Worm (Caenorhabditis elegans) whole organism, midembryonic: ENCODE results near the gene srd-16.

Source experiments
- T22C8.4 ChIP-seq: fragments of 200-800 bp; sonication (Bioruptor generic); IDR thresholded peaks from 2 replicates; pipeline ENCODE4 v1.3.6; 2022; ENCODE audit warnings: missing genetic modification characterization, missing compliant biosample characterization
- cog-1 ChIP-seq: sonication (generic microtip); optimal IDR thresholded peaks from 2 replicates; lab custom pipeline; 2016; ENCODE audit warnings: missing genetic modification characterization, missing compliant biosample characterization
- flt-1 ChIP-seq: fragments of 200-800 bp; sonication (Bioruptor generic); IDR thresholded peaks from 2 replicates; pipeline ENCODE4 v1.3.6; 2022; ENCODE audit warnings: missing genetic modification characterization, missing compliant biosample characterization
- klf-2 ChIP-seq: fragments of 200-800 bp; sonication (Bioruptor generic); conservative IDR thresholded peaks from 2 replicates; pipeline ENCODE4 v1.3.6; 2022; ENCODE audit warnings: missing genetic modification reagents, missing genetic modification characterization, missing compliant biosample characterization
- med-1 ChIP-seq: sonication (generic microtip); optimal IDR thresholded peaks from 2 replicates; lab custom pipeline; 2017; ENCODE audit warnings: missing genetic modification characterization, mild to moderate bottlenecking, missing compliant biosample characterization, antibody characterized with exemption, missing genetic modification reagents; ENCODE audit not compliant: insufficient read depth
- ref-1 ChIP-seq: fragments of 200-800 bp; sonication (Bioruptor generic); conservative IDR thresholded peaks from 2 replicates; pipeline ENCODE4 v1.3.6; 2022; ENCODE audit warnings: missing genetic modification reagents, missing genetic modification characterization, missing compliant biosample characterization
- tab-1 ChIP-seq: fragments of 200-800 bp; sonication (Bioruptor generic); IDR thresholded peaks from 2 replicates; pipeline ENCODE4 v1.3.6; 2022; ENCODE audit warnings: missing genetic modification characterization, missing compliant biosample characterization
- ztf-23 ChIP-seq: fragments of 200-800 bp; sonication (Bioruptor generic); IDR thresholded peaks from 2 replicates; pipeline ENCODE4 v1.3.6; 2022; ENCODE audit warnings: missing genetic modification reagents, missing genetic modification characterization, missing compliant biosample characterization
- ztf-29 ChIP-seq: fragments of 200-800 bp; sonication (Bioruptor generic); IDR thresholded peaks from 2 replicates; pipeline ENCODE4 v1.3.6; 2022; ENCODE audit warnings: missing genetic modification reagents, missing genetic modification characterization, missing compliant biosample characterization

- TF ChIP-seq med-1 (GFP tag; lab: Kevin White, UChicago) = no peak
- no peak for TF ChIP-seq tab-1 (GFP tag; lab: Robert Waterston, UW)
- TF ChIP-seq ztf-29 = no peak
- TF ChIP-seq flt-1 = no peak
- no peak for TF ChIP-seq cog-1 (tag; lab: Kevin White, UChicago)
- TF ChIP-seq ztf-23 = no peak
- no peak for TF ChIP-seq klf-2 (GFP tag; lab: Robert Waterston, UW)
- no peak for TF ChIP-seq ref-1
- no peak for TF ChIP-seq T22C8.4 (GFP tag; lab: Robert Waterston, UW)
These were observed 17.4 kb downstream of the srd-16 start for ce11 chrV:5882429-5882828.
